Worm (Caenorhabditis elegans) whole organism, late embryonic: ENCODE measurements around the gene gos-28.

Experiments used
- ama-1 ChIP-seq: fragments of 150-350 bp; optimal IDR thresholded peaks from 2 replicates; lab custom pipeline; 2014
- ceh-9 ChIP-seq: sonication (generic microtip); optimal IDR thresholded peaks from 2 replicates; lab custom pipeline; 2016; ENCODE audit warnings: mild to moderate bottlenecking, missing genetic modification characterization, inconsistent platforms, missing compliant biosample characterization
- elt-2 ChIP-seq: sonication (generic microtip); optimal IDR thresholded peaks from 2 replicates; lab custom pipeline; 2016; ENCODE audit warnings: missing genetic modification reagents, missing genetic modification characterization, missing compliant biosample characterization
- pax-1 ChIP-seq: fragments of 150-350 bp; optimal IDR thresholded peaks from 2 replicates; lab custom pipeline; 2014; ENCODE audit warnings: missing biosample characterization, missing genetic modification characterization
- pha-4 ChIP-seq: fragments of 150-350 bp; optimal IDR thresholded peaks from 2 replicates; lab custom pipeline; 2018; ENCODE audit warnings: missing biosample characterization, missing genetic modification reagents, missing genetic modification characterization
- rnt-1 ChIP-seq: sonication (generic microtip); optimal IDR thresholded peaks from 2 replicates; lab custom pipeline; 2016; ENCODE audit warnings: missing genetic modification characterization, missing compliant biosample characterization
- syd-9 ChIP-seq: sonication (generic microtip); optimal IDR thresholded peaks from 2 replicates; lab custom pipeline; 2016; ENCODE audit warnings: mild to moderate bottlenecking, missing genetic modification characterization, moderate library complexity, missing compliant biosample characterization
- zip-5 ChIP-seq: sonication (generic microtip); optimal IDR thresholded peaks from 2 replicates; lab custom pipeline; 2016; ENCODE audit warnings: missing genetic modification characterization, missing compliant biosample characterization

DNA sequence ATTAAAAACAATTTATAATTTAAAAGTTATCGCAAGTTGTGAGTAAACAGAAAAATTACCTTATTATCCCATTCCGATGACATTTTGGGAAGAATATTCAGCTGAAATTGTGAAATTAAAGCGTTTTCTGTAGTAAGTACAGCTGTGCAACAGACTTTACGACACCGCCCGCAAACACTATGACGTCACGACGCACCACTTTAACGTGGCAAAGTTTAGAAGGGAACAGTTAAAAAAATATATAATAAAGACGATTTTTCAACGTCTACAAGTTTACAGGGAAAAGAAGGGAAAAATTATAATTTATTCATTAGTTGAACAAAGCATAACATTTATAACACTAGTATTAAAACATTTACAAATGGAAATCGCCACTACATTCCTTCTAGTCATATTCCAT, 4.9 kb upstream of the gos-28 start, which contains the start of gene F08F8.9:
- no peak for TF ChIP-seq ceh-9 (tag; lab: Kevin White, UChicago)
- TF ChIP-seq zip-5 (tag; lab: Kevin White, UChicago): no peak
- no peak for TF ChIP-seq elt-2 (tag; lab: Kevin White, UChicago)
- no peak for TF ChIP-seq syd-9 (tag; lab: Kevin White, UChicago)
- TF ChIP-seq ama-1 (lab: Kevin White, UChicago): no peak
- TF ChIP-seq pax-1 (tag; lab: Kevin White, UChicago): no peak
- TF ChIP-seq rnt-1 (tag; lab: Kevin White, UChicago): no peak
- TF ChIP-seq pha-4 (tag; lab: Kevin White, UChicago): no peak
